Fruit fly (Drosophila melanogaster) whole organism, embryonic: Measurements from ENCODE around the gene CG4537.

Experiments
- BtbVII ChIP-seq: fragments of 200-800 bp; sonication (Bioruptor generic); optimal IDR thresholded peaks from 3 replicates; lab custom pipeline; 2017; ENCODE audit warnings: missing biosample characterization, mild to moderate bottlenecking, missing genetic modification characterization
- CG10366 ChIP-seq: fragments of 200-800 bp; sonication (Bioruptor generic); IDR thresholded peaks from 2 replicates; pipeline ENCODE4 v1.3.6; 2022; ENCODE audit warnings: missing biosample characterization, missing genetic modification characterization
- CG12299 ChIP-seq: fragments of 200-800 bp; sonication (Bioruptor generic); optimal IDR thresholded peaks from 2 replicates; lab custom pipeline; 2018; ENCODE audit warnings: missing biosample characterization, mild to moderate bottlenecking, missing genetic modification characterization
- CG12942 ChIP-seq: fragments of 200-800 bp; sonication (Bioruptor generic); optimal IDR thresholded peaks from 3 replicates; lab custom pipeline; 2016; ENCODE audit warnings: missing biosample characterization, missing genetic modification characterization
- CG13894 ChIP-seq: fragments of 200-800 bp; sonication (Bioruptor generic); optimal IDR thresholded peaks from 3 replicates; lab custom pipeline; 2018; ENCODE audit warnings: missing biosample characterization, mild to moderate bottlenecking, missing genetic modification characterization, moderate library complexity
- CG17186 ChIP-seq: fragments of 200-800 bp; sonication (Bioruptor generic); optimal IDR thresholded peaks from 3 replicates; lab custom pipeline; 2017; ENCODE audit warnings: missing biosample characterization, missing genetic modification reagents, missing genetic modification characterization
- CG2712 ChIP-seq: fragments of 200-800 bp; optimal IDR thresholded peaks from 3 replicates; lab custom pipeline; 2019; ENCODE audit warnings: missing biosample characterization, mild to moderate bottlenecking, missing genetic modification characterization, moderate library complexity
- CG31388 ChIP-seq: fragments of 200-800 bp; sonication (Bioruptor generic); optimal IDR thresholded peaks from 2 replicates; lab custom pipeline; 2016; ENCODE audit warnings: missing biosample characterization, missing genetic modification characterization
- CG31441 ChIP-seq: fragments of 200-800 bp; sonication (Bioruptor generic); IDR thresholded peaks from 2 replicates; pipeline ENCODE4 v1.3.6; 2022; ENCODE audit warnings: missing biosample characterization, missing genetic modification characterization
- CG3281 ChIP-seq: fragments of 200-800 bp; sonication (Bioruptor generic); optimal IDR thresholded peaks from 3 replicates; lab custom pipeline; 2017; ENCODE audit warnings: missing biosample characterization, mild to moderate bottlenecking, missing genetic modification characterization
- CG3847 ChIP-seq: fragments of 200-800 bp; sonication (Bioruptor generic); IDR thresholded peaks from 2 replicates; pipeline ENCODE4 v1.3.6; 2022; ENCODE audit warnings: missing biosample characterization, missing genetic modification characterization
- CG4617 ChIP-seq: fragments of 200-800 bp; sonication (Bioruptor generic); optimal IDR thresholded peaks from 3 replicates; lab custom pipeline; 2016; ENCODE audit warnings: missing biosample characterization, missing genetic modification characterization, borderline replicate concordance
- CG7372 ChIP-seq: fragments of 200-800 bp; sonication (Bioruptor generic); IDR thresholded peaks from 2 replicates; pipeline ENCODE4 v1.3.6; 2022; ENCODE audit warnings: missing biosample characterization, missing genetic modification characterization
- CG9215 ChIP-seq: fragments of 200-800 bp; sonication (Bioruptor generic); IDR thresholded peaks from 2 replicates; pipeline ENCODE4 v1.3.6; 2022; ENCODE audit warnings: missing biosample characterization, missing genetic modification characterization
- HLH3B ChIP-seq: fragments of 200-800 bp; sonication (Bioruptor generic); IDR thresholded peaks from 2 replicates; pipeline ENCODE4 v1.3.6; 2022; ENCODE audit warnings: missing biosample characterization, missing genetic modification characterization
- HmgZ ChIP-seq: fragments of 200-800 bp; sonication (Bioruptor generic); optimal IDR thresholded peaks from 2 replicates; lab custom pipeline; 2018; ENCODE audit warnings: missing biosample characterization, mild to moderate bottlenecking, missing genetic modification characterization
- Med ChIP-seq: fragments of 200-800 bp; sonication (Bioruptor generic); peaks from one replicate; lab custom pipeline; 2016; ENCODE audit warnings: missing biosample characterization, missing genetic modification characterization, mild to moderate bottlenecking, inconsistent platforms, moderate library complexity
- Nf-YC ChIP-seq: fragments of 200-800 bp; optimal IDR thresholded peaks from 3 replicates; lab custom pipeline; 2019; ENCODE audit warnings: missing biosample characterization, mild to moderate bottlenecking, missing genetic modification characterization, moderate library complexity
- Sox102F ChIP-seq: fragments of 200-800 bp; sonication (Bioruptor generic); optimal IDR thresholded peaks from 2 replicates; lab custom pipeline; 2018; ENCODE audit warnings: missing biosample characterization, mild to moderate bottlenecking, missing genetic modification characterization, moderate library complexity
- abd-A ChIP-seq: fragments of 200-800 bp; sonication (Bioruptor generic); optimal IDR thresholded peaks from 3 replicates; lab custom pipeline; 2019; ENCODE audit warnings: missing biosample characterization, mild to moderate bottlenecking, missing genetic modification characterization, moderate library complexity
- caup ChIP-seq: fragments of 200-800 bp; sonication (Bioruptor generic); optimal IDR thresholded peaks from 3 replicates; lab custom pipeline; 2017; ENCODE audit warnings: missing biosample characterization, mild to moderate bottlenecking, missing genetic modification characterization, moderate library complexity; ENCODE audit not compliant: severe bottlenecking
- ci ChIP-seq: fragments of 200-800 bp; sonication (Bioruptor generic); IDR thresholded peaks from 3 replicates; pipeline ENCODE4 v1.3.6; 2022; ENCODE audit warnings: missing biosample characterization, missing genetic modification characterization
- crc ChIP-seq: fragments of 200-800 bp; sonication (Bioruptor generic); optimal IDR thresholded peaks from 2 replicates; lab custom pipeline; 2016; ENCODE audit warnings: missing biosample characterization, missing genetic modification characterization
- cwo ChIP-seq: fragments of 200-800 bp; sonication (Bioruptor generic); optimal IDR thresholded peaks from 3 replicates; lab custom pipeline; 2017; ENCODE audit warnings: missing biosample characterization, missing genetic modification characterization, mild to moderate bottlenecking, moderate library complexity, missing genetic modification reagents
- exex ChIP-seq: fragments of 200-800 bp; sonication (Bioruptor generic); optimal IDR thresholded peaks from 4 replicates; lab custom pipeline; 2018; ENCODE audit warnings: missing biosample characterization, mild to moderate bottlenecking, missing genetic modification characterization, moderate library complexity
- gfzf ChIP-seq: fragments of 200-800 bp; sonication (Bioruptor generic); optimal IDR thresholded peaks from 2 replicates; lab custom pipeline; 2016; ENCODE audit warnings: missing biosample characterization, mild to moderate bottlenecking, missing genetic modification characterization, moderate library complexity
- grn ChIP-seq: fragments of 200-800 bp; sonication (Bioruptor generic); optimal IDR thresholded peaks from 3 replicates; lab custom pipeline; 2017; ENCODE audit warnings: missing biosample characterization, missing genetic modification characterization
- klu ChIP-seq: fragments of 200-800 bp; sonication (Bioruptor generic); IDR thresholded peaks from 2 replicates; pipeline ENCODE4 v1.3.6; 2022; ENCODE audit warnings: missing biosample characterization, missing genetic modification characterization
- mirr ChIP-seq: fragments of 200-800 bp; sonication (Bioruptor generic); optimal IDR thresholded peaks from 3 replicates; lab custom pipeline; 2018; ENCODE audit warnings: missing biosample characterization, mild to moderate bottlenecking, missing genetic modification characterization
- nom ChIP-seq: fragments of 200-800 bp; sonication (Bioruptor generic); optimal IDR thresholded peaks from 2 replicates; lab custom pipeline; 2017; ENCODE audit warnings: missing biosample characterization, missing genetic modification characterization, mild to moderate bottlenecking, moderate library complexity, missing genetic modification reagents
- row ChIP-seq: fragments of 200-800 bp; sonication (Bioruptor generic); IDR thresholded peaks from 3 replicates; pipeline ENCODE4 v1.3.6; 2022; ENCODE audit warnings: missing biosample characterization, missing genetic modification characterization
- salm ChIP-seq: fragments of 200-800 bp; sonication (Bioruptor generic); optimal IDR thresholded peaks from 2 replicates; lab custom pipeline; 2018; ENCODE audit warnings: missing biosample characterization, mild to moderate bottlenecking, missing genetic modification characterization
- sd ChIP-seq: fragments of 200-800 bp; sonication (Bioruptor generic); optimal IDR thresholded peaks from 3 replicates; lab custom pipeline; 2018; ENCODE audit warnings: missing biosample characterization, mild to moderate bottlenecking, missing genetic modification characterization, moderate library complexity
- sima ChIP-seq: fragments of 200-800 bp; sonication (Bioruptor generic); optimal IDR thresholded peaks from 2 replicates; lab custom pipeline; 2016; ENCODE audit warnings: missing biosample characterization, missing genetic modification characterization
- sna ChIP-seq: fragments of 200-800 bp; sonication (Bioruptor generic); IDR thresholded peaks from 2 replicates; pipeline ENCODE4 v1.3.6; 2022; ENCODE audit warnings: missing biosample characterization, missing genetic modification characterization; ENCODE audit not compliant: partially characterized antibody
- sqz ChIP-seq: fragments of 200-800 bp; sonication (Bioruptor generic); optimal IDR thresholded peaks from 3 replicates; lab custom pipeline; 2018; ENCODE audit warnings: missing biosample characterization, mild to moderate bottlenecking, missing genetic modification characterization
- tx ChIP-seq: fragments of 200-800 bp; sonication (Bioruptor generic); optimal IDR thresholded peaks from 2 replicates; lab custom pipeline; 2016; ENCODE audit warnings: missing biosample characterization, missing genetic modification characterization
- wor ChIP-seq: fragments of 200-800 bp; sonication (Bioruptor generic); IDR thresholded peaks from 2 replicates; pipeline ENCODE4 v1.3.6; 2022; ENCODE audit warnings: missing biosample characterization, missing genetic modification characterization
- zen2 ChIP-seq: fragments of 200-800 bp; sonication (Bioruptor generic); IDR thresholded peaks from 3 replicates; pipeline ENCODE4 v1.3.6; 2022; ENCODE audit warnings: missing biosample characterization, missing genetic modification characterization; ENCODE audit not compliant: partially characterized antibody
- zfh2 ChIP-seq: fragments of 200-800 bp; sonication (Bioruptor generic); optimal IDR thresholded peaks from 2 replicates; lab custom pipeline; 2016; ENCODE audit warnings: missing biosample characterization, missing genetic modification characterization

Gene CG4537

dm6 chr2L:9907320-9908256, 16.9 kb downstream of the CG4537 start (continued):
- TF ChIP-seq nom (peak; percentile 56), CG17186 (GFP tag; lab: Kevin White, UChicago) (no peak), zen2 (GFP tag; lab: Robert Waterston, UW) (0 out of 3 replicates have a peak, but pooled peaks have one; percentile 32), CG31388 (GFP tag; lab: Kevin White, UChicago) (no peak), crc (GFP tag; lab: Kevin White, UChicago) (no peak), CG12942 (GFP tag; lab: Kevin White, UChicago) (no peak), row (GFP tag; lab: Robert Waterston, UW) (peak; percentile 26; the same call in 1 of the 3 replicates), sd (tag; lab: Kevin White, UChicago) (peak; percentile 40), sna (GFP tag; lab: Robert Waterston, UW) (no peak), Med (GFP tag; lab: Kevin White, UChicago) (peak; percentile 86), ci (GFP tag; lab: Robert Waterston, UW) (peak; percentile 37; the same call in 2 of the 3 replicates), BtbVII (no peak), wor (GFP tag; lab: Robert Waterston, UW) (no peak), CG9215 (no peak), gfzf (no peak), CG4617 (GFP tag; lab: Kevin White, UChicago) (no peak), CG31441 (GFP tag; lab: Robert Waterston, UW) (no peak), CG2712 (tag; lab: Kevin White, UChicago) (peak; percentile 18), salm (tag; lab: Kevin White, UChicago) (no peak), exex (tag; lab: Kevin White, UChicago) (no peak), Sox102F (GFP tag; lab: Kevin White, UChicago) (peak; percentile 58), Nf-YC (peak; percentile 48), CG7372 (GFP tag; lab: Robert Waterston, UW) (peak; percentile 96), CG3847 (peak; percentile 20; the same call in 1 of the 2 replicates), mirr (GFP tag; lab: Kevin White, UChicago) (peak; percentile 42), CG10366 (GFP tag; lab: Robert Waterston, UW) (no peak), klu (GFP tag; lab: Robert Waterston, UW) (peak; percentile 44; the same call in 1 of the 2 replicates), tx (GFP tag; lab: Kevin White, UChicago) (no peak), caup (GFP tag; lab: Kevin White, UChicago) (peak; percentile 11), CG3281 (GFP tag; lab: Kevin White, UChicago) (no peak), sqz (GFP tag; lab: Kevin White, UChicago) (peak; percentile 23), CG13894 (tag; lab: Kevin White, UChicago) (peak; percentile 0), grn (GFP tag; lab: Kevin White, UChicago) (peak; percentile 14), abd-A (tag; lab: Kevin White, UChicago) (peak; percentile 90), sima (GFP tag; lab: Kevin White, UChicago) (no peak), HmgZ (no peak), CG12299 (tag; lab: Kevin White, UChicago) (no peak), HLH3B (GFP tag; lab: Robert Waterston, UW) (no peak), cwo (no peak), zfh2 (GFP tag; lab: Kevin White, UChicago) (no peak)
- TF ChIP-seq, all 482 proteins: peak for 49
